Fruit fly (Drosophila melanogaster) whole organism, adult: ENCODE results near the gene CG5376.

Experiments used
- CG11617 ChIP-seq: fragments of 200-800 bp; sonication (Bioruptor generic); optimal IDR thresholded peaks from 2 replicates; lab custom pipeline; 2017; ENCODE audit warnings: mild to moderate bottlenecking, missing biosample characterization, missing genetic modification reagents, missing genetic modification characterization
- CG12768 ChIP-seq: fragments of 200-800 bp; sonication (Bioruptor generic); optimal IDR thresholded peaks from 2 replicates; lab custom pipeline; 2017; ENCODE audit warnings: missing biosample characterization, missing genetic modification characterization, mild to moderate bottlenecking, moderate library complexity, missing genetic modification reagents
- CG14711 ChIP-seq: fragments of 200-800 bp; sonication (Bioruptor generic); optimal IDR thresholded peaks from 2 replicates; lab custom pipeline; 2018; ENCODE audit warnings: missing biosample characterization, mild to moderate bottlenecking, missing genetic modification characterization, moderate library complexity
- CG1620 ChIP-seq: fragments of 200-800 bp; sonication (Bioruptor generic); optimal IDR thresholded peaks from 2 replicates; lab custom pipeline; 2016; ENCODE audit warnings: missing biosample characterization, missing genetic modification characterization
- CG33017 ChIP-seq: fragments of 200-800 bp; sonication (Bioruptor generic); optimal IDR thresholded peaks from 2 replicates; lab custom pipeline; 2018; ENCODE audit warnings: missing biosample characterization, mild to moderate bottlenecking, missing genetic modification characterization, moderate library complexity
- CG5204 ChIP-seq: fragments of 200-800 bp; sonication (Bioruptor generic); optimal IDR thresholded peaks from 2 replicates; lab custom pipeline; 2016; ENCODE audit warnings: missing biosample characterization, missing genetic modification characterization
- CG7045 ChIP-seq: fragments of 200-800 bp; sonication (Bioruptor generic); optimal IDR thresholded peaks from 2 replicates; lab custom pipeline; 2017; ENCODE audit warnings: missing biosample characterization, mild to moderate bottlenecking, missing genetic modification characterization
- CG7101 ChIP-seq: fragments of 200-800 bp; sonication (Bioruptor generic); optimal IDR thresholded peaks from 2 replicates; lab custom pipeline; 2018; ENCODE audit warnings: missing biosample characterization, mild to moderate bottlenecking, missing genetic modification characterization, moderate library complexity
- Clk ChIP-seq: fragments of 200-800 bp; sonication (Bioruptor generic); optimal IDR thresholded peaks from 2 replicates; lab custom pipeline; 2017; ENCODE audit warnings: missing biosample characterization, missing genetic modification characterization
- Crg-1 ChIP-seq: fragments of 200-800 bp; sonication (Bioruptor generic); optimal IDR thresholded peaks from 2 replicates; lab custom pipeline; 2016; ENCODE audit warnings: missing biosample characterization, missing genetic modification characterization
- Hr96 ChIP-seq: fragments of 200-800 bp; sonication (Bioruptor generic); optimal IDR thresholded peaks from 2 replicates; lab custom pipeline; 2016; ENCODE audit warnings: missing biosample characterization, missing genetic modification characterization
- Mnt ChIP-seq: fragments of 200-800 bp; sonication (Bioruptor generic); optimal IDR thresholded peaks from 2 replicates; lab custom pipeline; 2016; ENCODE audit warnings: missing biosample characterization, mild to moderate bottlenecking, missing genetic modification characterization
- bab1 ChIP-seq: fragments of 200-800 bp; sonication (Bioruptor generic); optimal IDR thresholded peaks from 3 replicates; lab custom pipeline; 2019; ENCODE audit warnings: missing biosample characterization, mild to moderate bottlenecking, missing genetic modification characterization, moderate library complexity
- cic ChIP-seq: fragments of 200-800 bp; sonication (Bioruptor generic); optimal IDR thresholded peaks from 2 replicates; lab custom pipeline; 2017; ENCODE audit warnings: missing biosample characterization, mild to moderate bottlenecking, missing genetic modification characterization, moderate library complexity
- cnc ChIP-seq, 2 experiments: fragments of >200 bp; optimal IDR thresholded peaks; 2 replicates each; lab custom pipeline; 2017
- kay ChIP-seq: fragments of 200-800 bp; sonication (Bioruptor generic); peaks from one replicate; lab custom pipeline; 2016; ENCODE audit warnings: missing biosample characterization, missing genetic modification characterization, borderline replicate concordance
- ovo ChIP-seq: fragments of 200-800 bp; sonication (Bioruptor generic); optimal IDR thresholded peaks from 2 replicates; lab custom pipeline; 2016; ENCODE audit warnings: missing biosample characterization, missing genetic modification characterization
- pad ChIP-seq: fragments of 200-800 bp; sonication (Bioruptor generic); optimal IDR thresholded peaks from 3 replicates; lab custom pipeline; 2017; ENCODE audit warnings: missing biosample characterization, missing genetic modification characterization, mild to moderate bottlenecking, moderate library complexity, missing genetic modification reagents
- tj ChIP-seq: fragments of 200-800 bp; sonication (Bioruptor generic); optimal IDR thresholded peaks from 3 replicates; lab custom pipeline; 2017; ENCODE audit warnings: missing biosample characterization, mild to moderate bottlenecking, missing genetic modification characterization, moderate library complexity
- toe ChIP-seq: fragments of 200-800 bp; sonication (Bioruptor generic); optimal IDR thresholded peaks from 2 replicates; lab custom pipeline; 2016; ENCODE audit warnings: missing biosample characterization, missing genetic modification characterization

CG5376 gene

dm6 chr3R:22488855-22489254, at the start of gene CG5376:
Gene CG5376 (minus strand): TSS chr3R:22488955.
- TF ChIP-seq CG1620 (GFP tag; lab: Kevin White, UChicago) = no peak
- no peak for TF ChIP-seq Mnt (GFP tag; lab: Kevin White, UChicago)
- no peak for TF ChIP-seq kay (GFP tag; lab: Kevin White, UChicago)

DNA sequence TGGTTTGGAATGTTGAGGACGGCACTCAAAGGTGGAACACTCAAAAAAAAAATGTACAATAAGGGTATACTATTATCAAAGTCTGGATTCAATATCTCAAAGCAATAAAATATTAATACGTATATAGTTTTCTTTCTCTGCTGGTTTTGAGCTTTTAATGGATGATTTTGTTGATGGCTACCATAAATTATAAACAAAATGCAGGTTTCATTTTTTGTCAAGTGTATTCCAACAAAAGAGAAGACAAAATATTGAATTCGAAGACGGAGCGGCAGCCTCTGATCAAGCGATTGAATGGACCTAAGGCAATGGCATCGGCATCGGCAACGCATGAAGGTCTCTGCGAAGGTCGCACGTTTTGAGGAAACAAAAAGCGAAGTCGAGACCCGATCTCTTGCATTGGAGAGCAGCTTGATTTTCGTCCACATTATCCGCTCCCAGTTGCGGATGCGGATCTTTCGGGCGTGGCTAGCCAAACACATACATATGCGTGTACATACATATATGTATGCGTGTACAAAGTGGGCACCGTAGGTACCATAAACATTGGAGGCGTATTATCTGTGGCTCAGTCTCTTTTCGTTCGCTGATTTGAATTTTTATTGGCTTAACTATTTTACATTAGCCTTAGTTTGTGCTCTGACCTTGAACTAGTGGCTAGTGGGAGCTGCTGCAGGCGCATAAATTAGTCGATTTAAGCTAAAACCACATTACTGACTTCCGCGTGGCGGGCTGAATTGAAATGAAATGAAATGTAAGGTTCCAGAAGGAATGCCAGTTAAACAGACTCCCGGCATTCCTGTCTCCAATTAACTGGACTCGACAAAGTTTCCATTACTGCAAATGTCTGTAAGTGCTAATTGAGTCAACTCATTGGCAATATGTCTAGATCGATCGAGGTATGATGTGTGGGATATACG, 48.0 kb upstream of the CG5376 start:
- no peak for TF ChIP-seq pad
- TF ChIP-seq CG1620 (GFP tag; lab: Kevin White, UChicago) = no peak
- TF ChIP-seq toe (GFP tag; lab: Kevin White, UChicago) = no peak
- TF ChIP-seq CG5204 (GFP tag; lab: Kevin White, UChicago) = no peak
- no peak for TF ChIP-seq CG11617 (GFP tag; lab: Kevin White, UChicago)
- TF ChIP-seq kay (GFP tag; lab: Kevin White, UChicago) = no peak
- no peak for TF ChIP-seq CG12768 (GFP tag; lab: Kevin White, UChicago)
- TF ChIP-seq Clk (GFP tag; lab: Kevin White, UChicago) = no peak
- TF ChIP-seq CG7101 = no peak
- TF ChIP-seq Hr96 = no peak
- TF ChIP-seq Crg-1 (GFP tag; lab: Kevin White, UChicago) = no peak
- TF ChIP-seq bab1 = no peak
- no peak for TF ChIP-seq CG7045 (GFP tag; lab: Kevin White, UChicago)
- no peak for TF ChIP-seq ovo (GFP tag; lab: Kevin White, UChicago)
- TF ChIP-seq cic = no peak

DNA sequence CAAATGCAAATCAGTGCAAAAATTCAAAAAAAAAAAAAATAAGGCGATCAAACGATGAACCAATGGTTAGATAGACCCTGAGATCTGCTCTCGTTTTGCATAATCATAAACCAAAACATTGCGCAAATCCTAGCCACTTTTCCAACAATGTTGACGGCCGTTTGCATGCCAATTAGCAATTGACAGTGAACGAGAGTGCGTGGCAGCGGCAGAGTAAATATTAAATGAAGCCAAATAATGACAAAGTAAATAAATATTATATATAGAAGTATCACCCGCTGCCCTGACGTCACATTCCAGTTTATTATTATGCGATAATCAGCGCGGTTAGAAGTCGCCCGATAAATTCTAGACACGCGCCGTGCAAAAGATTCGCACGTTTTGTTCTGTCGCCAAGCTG, 47.2 kb upstream of the CG5376 start:
- TF ChIP-seq CG7045 (GFP tag; lab: Kevin White, UChicago) (no peak), Clk (GFP tag; lab: Kevin White, UChicago) (no peak), cic (no peak), CG7101 (no peak), CG11617 (GFP tag; lab: Kevin White, UChicago) (no peak), CG33017 (no peak), toe (GFP tag; lab: Kevin White, UChicago) (no peak), CG5204 (GFP tag; lab: Kevin White, UChicago) (no peak), bab1 (no peak), cnc (optimal IDR thresholded peaks at IDR 0.05; lab: Kevin White, UChicago) (no peak), CG12768 (GFP tag; lab: Kevin White, UChicago) (no peak), tj (GFP tag; lab: Kevin White, UChicago) (no peak), Hr96 (no peak), CG14711 (tag; lab: Kevin White, UChicago) (no peak), Mnt (GFP tag; lab: Kevin White, UChicago) (no peak), ovo (GFP tag; lab: Kevin White, UChicago) (no peak), pad (no peak)

DNA sequence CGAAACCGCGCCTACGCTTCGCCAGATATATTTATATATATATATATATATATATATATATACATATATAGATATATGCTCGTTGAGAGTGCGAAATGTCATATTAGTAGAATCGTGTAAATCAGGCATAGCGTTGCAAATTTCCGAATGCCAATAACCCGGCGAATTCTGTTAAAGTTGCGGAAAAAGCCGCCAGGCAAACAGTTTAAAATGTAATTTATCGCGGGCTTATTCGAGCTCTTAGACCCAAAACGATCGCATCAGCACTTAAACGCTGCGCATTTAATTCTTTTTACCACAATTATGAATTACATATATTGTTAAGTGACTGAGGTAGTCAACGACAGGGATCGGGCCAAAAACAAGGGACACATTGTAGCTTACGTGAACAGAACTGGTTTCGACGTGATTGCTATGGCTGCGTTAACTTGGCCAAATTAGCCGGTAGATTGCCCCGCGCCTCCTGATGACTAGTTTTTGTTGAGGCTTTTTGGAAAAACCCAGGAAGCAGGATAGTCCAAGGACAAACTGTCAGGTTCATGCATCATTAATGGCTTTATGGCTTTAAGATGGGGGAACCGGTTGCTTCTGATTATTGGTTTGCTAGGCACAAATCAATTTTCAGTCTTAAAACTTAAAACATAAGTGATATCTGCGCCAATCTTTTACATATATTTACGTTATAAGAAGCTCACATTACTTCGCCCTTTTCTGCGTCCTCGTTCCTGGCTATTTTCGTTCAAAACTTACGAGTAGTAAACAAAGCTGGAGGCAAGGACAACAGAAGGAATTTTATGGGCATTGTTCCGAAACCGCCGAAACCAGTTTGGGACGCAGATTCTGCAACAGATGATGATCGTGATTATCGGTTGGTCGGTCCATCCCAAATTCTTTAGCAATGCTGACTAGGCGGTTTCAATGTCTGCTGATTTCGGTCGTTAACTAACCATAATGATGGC, 45.5 kb upstream of the CG5376 start:
- TF ChIP-seq CG7045 (GFP tag; lab: Kevin White, UChicago) = no peak
- TF ChIP-seq tj (GFP tag; lab: Kevin White, UChicago) = peak; percentile 97

dm6 chr3R:22531801-22532200, 43.0 kb upstream of the CG5376 start, which contains the start of gene CG33093:
Gene CG33093 (minus strand): TSS chr3R:22531922.
- TF ChIP-seq CG5204 (GFP tag; lab: Kevin White, UChicago) (no peak), tj (GFP tag; lab: Kevin White, UChicago) (no peak), cnc (optimal IDR thresholded peaks at IDR 0.05; lab: Kevin White, UChicago) (no peak), pad (no peak), cic (no peak)

dm6 chr3R:22530305-22530704, 41.5 kb upstream of the CG5376 start, which contains the start of gene CG33099:
Gene CG33099 (minus strand): TSS chr3R:22530572.
- peak; percentile 66 for TF ChIP-seq kay (GFP tag; lab: Kevin White, UChicago)
- peak; percentile 21 for TF ChIP-seq bab1
- no peak for TF ChIP-seq ovo (GFP tag; lab: Kevin White, UChicago)
- peak; percentile 49 for TF ChIP-seq CG1620 (GFP tag; lab: Kevin White, UChicago)
- peak; percentile 79 for TF ChIP-seq CG7101
- peak; percentile 85 for TF ChIP-seq cic
- TF ChIP-seq tj (GFP tag; lab: Kevin White, UChicago) = peak; percentile 42
- peak; percentile 28 for TF ChIP-seq Hr96
- TF ChIP-seq cnc (optimal IDR thresholded peaks at IDR 0.05; lab: Kevin White, UChicago) = no peak
- TF ChIP-seq Mnt (GFP tag; lab: Kevin White, UChicago) = peak; percentile 70
- TF ChIP-seq Clk (GFP tag; lab: Kevin White, UChicago) = peak; percentile 48
- TF ChIP-seq pad = peak; percentile 47
- TF ChIP-seq Crg-1 (GFP tag; lab: Kevin White, UChicago) = peak; percentile 83
- TF ChIP-seq CG11617 (GFP tag; lab: Kevin White, UChicago) = peak; percentile 73
- TF ChIP-seq toe (GFP tag; lab: Kevin White, UChicago) = peak; percentile 51
- TF ChIP-seq CG33017 = peak; percentile 67
- TF ChIP-seq CG12768 (GFP tag; lab: Kevin White, UChicago) = peak; percentile 73
- peak; percentile 76 for TF ChIP-seq CG7045 (GFP tag; lab: Kevin White, UChicago)
- TF ChIP-seq CG5204 (GFP tag; lab: Kevin White, UChicago) = peak; percentile 46
- peak; percentile 57 for TF ChIP-seq CG14711 (tag; lab: Kevin White, UChicago)
